Fruit fly (Drosophila melanogaster) whole organism, embryonic: ENCODE measurements around the gene Gem2.
A peak's percentile ranks its signal among the peaks of the same experiment; 100 is the strongest.

Source experiments
- Adf1 ChIP-seq: fragments of 200-800 bp; sonication (Bioruptor generic); IDR thresholded peaks from 2 replicates; pipeline ENCODE4 v1.3.6; 2022; ENCODE audit warnings: missing biosample characterization, missing genetic modification characterization
- Aef1 ChIP-seq: fragments of 200-800 bp; sonication (Bioruptor generic); IDR thresholded peaks from 3 replicates; pipeline ENCODE4 v1.3.6; 2022; ENCODE audit warnings: missing biosample characterization, missing genetic modification characterization
- Atf6 ChIP-seq: fragments of 200-800 bp; sonication (Bioruptor generic); IDR thresholded peaks from 2 replicates; pipeline ENCODE4 v1.3.6; 2022; ENCODE audit warnings: missing biosample characterization, missing genetic modification characterization
- Bgb ChIP-seq: fragments of 200-800 bp; sonication (Bioruptor generic); IDR thresholded peaks from 2 replicates; pipeline ENCODE4 v1.3.6; 2022; ENCODE audit warnings: missing biosample characterization, missing genetic modification characterization; ENCODE audit not compliant: partially characterized antibody
- CG10431 ChIP-seq: fragments of 200-800 bp; sonication (Bioruptor generic); optimal IDR thresholded peaks from 3 replicates; lab custom pipeline; 2018; ENCODE audit warnings: missing biosample characterization, mild to moderate bottlenecking, missing genetic modification characterization
- CG10543 ChIP-seq: fragments of 200-800 bp; sonication (Bioruptor generic); optimal IDR thresholded peaks from 3 replicates; lab custom pipeline; 2017; ENCODE audit warnings: missing biosample characterization, mild to moderate bottlenecking, missing genetic modification characterization, moderate library complexity
- CG10979 ChIP-seq: fragments of 200-800 bp; sonication (Bioruptor generic); optimal IDR thresholded peaks from 2 replicates; lab custom pipeline; 2018; ENCODE audit warnings: missing biosample characterization, mild to moderate bottlenecking, missing genetic modification characterization, moderate library complexity
- CG11093 ChIP-seq: fragments of 200-800 bp; sonication (Bioruptor generic); IDR thresholded peaks from 3 replicates; pipeline ENCODE4 v1.3.6; 2022; ENCODE audit warnings: missing biosample characterization, missing genetic modification characterization
- CG14860 ChIP-seq: fragments of 200-800 bp; sonication (Bioruptor generic); IDR thresholded peaks from 3 replicates; pipeline ENCODE4 v1.3.6; 2022; ENCODE audit warnings: missing biosample characterization, missing genetic modification characterization; ENCODE audit not compliant: partially characterized antibody
- CG15514 ChIP-seq: fragments of 200-800 bp; sonication (Bioruptor generic); optimal IDR thresholded peaks from 3 replicates; lab custom pipeline; 2017; ENCODE audit warnings: missing biosample characterization, missing genetic modification characterization, mild to moderate bottlenecking, moderate library complexity, missing genetic modification reagents
- CG2678 ChIP-seq: fragments of 200-800 bp; sonication (Bioruptor generic); optimal IDR thresholded peaks from 3 replicates; lab custom pipeline; 2019; ENCODE audit warnings: missing biosample characterization, mild to moderate bottlenecking, missing genetic modification characterization, moderate library complexity
- CG3163 ChIP-seq: fragments of 200-800 bp; sonication (Bioruptor generic); optimal IDR thresholded peaks from 3 replicates; lab custom pipeline; 2016; ENCODE audit warnings: missing biosample characterization, missing genetic modification characterization
- CG32767 ChIP-seq: fragments of 200-800 bp; sonication (Bioruptor generic); IDR thresholded peaks from 2 replicates; pipeline ENCODE4 v1.3.6; 2022; ENCODE audit warnings: missing biosample characterization, missing genetic modification characterization
- CG3847 ChIP-seq: fragments of 200-800 bp; sonication (Bioruptor generic); IDR thresholded peaks from 2 replicates; pipeline ENCODE4 v1.3.6; 2022; ENCODE audit warnings: missing biosample characterization, missing genetic modification characterization
- CG5953 ChIP-seq: fragments of 200-800 bp; sonication (Bioruptor generic); IDR thresholded peaks from 2 replicates; pipeline ENCODE4 v1.3.6; 2022; ENCODE audit warnings: missing biosample characterization, missing genetic modification characterization
- CG6765 ChIP-seq: fragments of 200-800 bp; sonication (Bioruptor generic); optimal IDR thresholded peaks from 3 replicates; lab custom pipeline; 2017; ENCODE audit warnings: missing biosample characterization, mild to moderate bottlenecking, missing genetic modification characterization
- CG7745 ChIP-seq: fragments of 200-800 bp; sonication (Bioruptor generic); optimal IDR thresholded peaks from 2 replicates; lab custom pipeline; 2018; ENCODE audit warnings: missing biosample characterization, mild to moderate bottlenecking, missing genetic modification characterization, moderate library complexity
- CG9932 ChIP-seq: fragments of 200-800 bp; sonication (Bioruptor generic); IDR thresholded peaks from 2 replicates; pipeline ENCODE4 v1.3.6; 2022; ENCODE audit warnings: missing biosample characterization, missing genetic modification characterization
- Camta ChIP-seq: fragments of 200-800 bp; sonication (Bioruptor generic); optimal IDR thresholded peaks from 2 replicates; lab custom pipeline; 2016; ENCODE audit warnings: missing biosample characterization, missing genetic modification characterization
- Dbx ChIP-seq: fragments of 200-800 bp; sonication (Bioruptor generic); IDR thresholded peaks from 3 replicates; pipeline ENCODE4 v1.3.6; 2022; ENCODE audit warnings: missing biosample characterization, missing genetic modification characterization
- Deaf1 ChIP-seq: fragments of 200-800 bp; optimal IDR thresholded peaks from 3 replicates; lab custom pipeline; 2019; ENCODE audit warnings: missing biosample characterization, mild to moderate bottlenecking, missing genetic modification characterization, moderate library complexity
- Fer1 ChIP-seq: fragments of 200-800 bp; sonication (Bioruptor generic); optimal IDR thresholded peaks from 2 replicates; lab custom pipeline; 2017; ENCODE audit warnings: missing biosample characterization, mild to moderate bottlenecking, missing genetic modification characterization
- Hr39 ChIP-seq: fragments of >200 bp; optimal IDR thresholded peaks from 2 replicates; lab custom pipeline; 2017
- Hr78 ChIP-seq, 2 experiments: fragments of 200-800 bp in 1 of 2; fragments of >200 bp in 1 of 2; sonication (Bioruptor generic) in 1 of 2; optimal IDR thresholded peaks; 2 replicates each; lab custom pipeline; 2017 to 2019; ENCODE audit warnings: missing biosample characterization in 2 of 2, missing genetic modification characterization in 2 of 2, mild to moderate bottlenecking in 1 of 2, moderate library complexity in 1 of 2
- MBD-R2 ChIP-seq: fragments of 200-800 bp; sonication (Bioruptor generic); IDR thresholded peaks from 2 replicates; pipeline ENCODE4 v1.3.6; 2022; ENCODE audit warnings: missing biosample characterization, missing genetic modification characterization
- Opbp ChIP-seq: fragments of 200-800 bp; sonication (Bioruptor generic); IDR thresholded peaks from 3 replicates; pipeline ENCODE4 v1.3.6; 2022; ENCODE audit warnings: missing biosample characterization, missing genetic modification characterization; ENCODE audit not compliant: partially characterized antibody
- Six4 ChIP-seq: fragments of 200-800 bp; sonication (Bioruptor generic); optimal IDR thresholded peaks from 2 replicates; lab custom pipeline; 2016; ENCODE audit warnings: missing biosample characterization, missing genetic modification characterization
- Sry-β ChIP-seq: fragments of 200-800 bp; sonication (Bioruptor generic); optimal IDR thresholded peaks from 2 replicates; lab custom pipeline; 2018; ENCODE audit warnings: missing biosample characterization, mild to moderate bottlenecking, missing genetic modification characterization, moderate library complexity
- Vsx1 ChIP-seq: fragments of 200-800 bp; sonication (Bioruptor generic); optimal IDR thresholded peaks from 2 replicates; lab custom pipeline; 2017; ENCODE audit warnings: missing biosample characterization, mild to moderate bottlenecking, missing genetic modification characterization, missing genetic modification reagents
- abd-A ChIP-seq: fragments of 200-800 bp; sonication (Bioruptor generic); optimal IDR thresholded peaks from 3 replicates; lab custom pipeline; 2019; ENCODE audit warnings: missing biosample characterization, mild to moderate bottlenecking, missing genetic modification characterization, moderate library complexity
- disco-r ChIP-seq: fragments of 200-800 bp; sonication (Bioruptor generic); optimal IDR thresholded peaks from 2 replicates; lab custom pipeline; 2016; ENCODE audit warnings: missing biosample characterization, missing genetic modification characterization
- fd102C ChIP-seq: fragments of 200-800 bp; sonication (Bioruptor generic); optimal IDR thresholded peaks from 2 replicates; lab custom pipeline; 2018; ENCODE audit warnings: missing biosample characterization, mild to moderate bottlenecking, missing genetic modification characterization, moderate library complexity
- gce ChIP-seq: fragments of 200-800 bp; sonication (Bioruptor generic); IDR thresholded peaks from 3 replicates; pipeline ENCODE4 v1.3.6; 2022; ENCODE audit warnings: missing biosample characterization, missing genetic modification characterization
- ind ChIP-seq: fragments of 200-800 bp; sonication (Bioruptor generic); optimal IDR thresholded peaks from 3 replicates; lab custom pipeline; 2016; ENCODE audit warnings: missing biosample characterization, missing genetic modification characterization
- klu ChIP-seq: fragments of 200-800 bp; sonication (Bioruptor generic); IDR thresholded peaks from 2 replicates; pipeline ENCODE4 v1.3.6; 2022; ENCODE audit warnings: missing biosample characterization, missing genetic modification characterization
- lab ChIP-seq: fragments of 200-800 bp; sonication (Bioruptor generic); optimal IDR thresholded peaks from 3 replicates; lab custom pipeline; 2017; ENCODE audit warnings: missing biosample characterization, missing genetic modification characterization, mild to moderate bottlenecking, moderate library complexity, missing genetic modification reagents
- lbe ChIP-seq: fragments of 200-800 bp; sonication (Bioruptor generic); optimal IDR thresholded peaks from 2 replicates; lab custom pipeline; 2016; ENCODE audit warnings: missing biosample characterization, mild to moderate bottlenecking, missing genetic modification characterization
- onecut ChIP-seq: fragments of 200-800 bp; sonication (Bioruptor generic); IDR thresholded peaks from 2 replicates; pipeline ENCODE4 v1.3.6; 2022; ENCODE audit warnings: missing biosample characterization, missing genetic modification characterization
- ro ChIP-seq: fragments of 200-800 bp; sonication (Bioruptor generic); IDR thresholded peaks from 2 replicates; pipeline ENCODE4 v1.3.6; 2022; ENCODE audit warnings: missing biosample characterization, missing genetic modification characterization
- row ChIP-seq: fragments of 200-800 bp; sonication (Bioruptor generic); IDR thresholded peaks from 3 replicates; pipeline ENCODE4 v1.3.6; 2022; ENCODE audit warnings: missing biosample characterization, missing genetic modification characterization
- sens ChIP-seq: fragments of 200-800 bp; sonication (Bioruptor generic); peaks from one replicate; lab custom pipeline; 2016; ENCODE audit warnings: missing biosample characterization, missing genetic modification characterization
- seq ChIP-seq: fragments of 200-800 bp; sonication (Bioruptor generic); IDR thresholded peaks from 2 replicates; pipeline ENCODE4 v1.3.6; 2022; ENCODE audit warnings: missing biosample characterization, missing genetic modification characterization
- sisA ChIP-seq: fragments of 200-800 bp; sonication (Bioruptor generic); IDR thresholded peaks from 2 replicates; pipeline ENCODE4 v1.3.6; 2022; ENCODE audit warnings: missing biosample characterization, missing genetic modification characterization
- sna ChIP-seq: fragments of 200-800 bp; sonication (Bioruptor generic); IDR thresholded peaks from 2 replicates; pipeline ENCODE4 v1.3.6; 2022; ENCODE audit warnings: missing biosample characterization, missing genetic modification characterization; ENCODE audit not compliant: partially characterized antibody
- sr ChIP-seq: fragments of 200-800 bp; sonication (Bioruptor generic); IDR thresholded peaks from 3 replicates; pipeline ENCODE4 v1.3.6; 2022; ENCODE audit warnings: missing biosample characterization, missing genetic modification characterization
- tgo ChIP-seq: fragments of 200-800 bp; sonication (Bioruptor generic); IDR thresholded peaks from 3 replicates; pipeline ENCODE4 v1.3.6; 2022; ENCODE audit warnings: missing biosample characterization, missing genetic modification characterization
- unc-4 ChIP-seq: fragments of 200-800 bp; sonication (Bioruptor generic); IDR thresholded peaks from 2 replicates; pipeline ENCODE4 v1.3.6; 2022; ENCODE audit warnings: missing biosample characterization, missing genetic modification characterization; ENCODE audit not compliant: partially characterized antibody
- wek ChIP-seq: fragments of 200-800 bp; sonication (Bioruptor generic); optimal IDR thresholded peaks from 3 replicates; lab custom pipeline; 2018; ENCODE audit warnings: missing biosample characterization, mild to moderate bottlenecking, missing genetic modification characterization, moderate library complexity
- zfh2 ChIP-seq: fragments of 200-800 bp; sonication (Bioruptor generic); optimal IDR thresholded peaks from 2 replicates; lab custom pipeline; 2016; ENCODE audit warnings: missing biosample characterization, missing genetic modification characterization

The Gem2 gene

dm6 chr3L:19091423-19092124 is 8.6 kb downstream of the Gem2 start (continued):
- TF ChIP-seq fd102C (GFP tag; lab: Kevin White, UChicago), result no peak
- 0 out of 3 replicates have a peak, but pooled peaks have one; percentile 20 for TF ChIP-seq CG14860 (GFP tag; lab: Robert Waterston, UW)
- TF ChIP-seq Fer1 (GFP tag; lab: Kevin White, UChicago), result peak; percentile 14
- peak in 1 of 2 experiments; percentile 44 for TF ChIP-seq Hr78 (GFP tag; optimal IDR thresholded peaks at IDR 0.05; lab: Kevin White, UChicago)
- TF ChIP-seq sisA (GFP tag; lab: Robert Waterston, UW), result no peak
- TF ChIP-seq Sry-β (GFP tag; lab: Kevin White, UChicago), result no peak
- TF ChIP-seq sens (GFP tag; lab: Kevin White, UChicago), result peak; percentile 76
- no peak; the same call in 1 of the 2 replicates for TF ChIP-seq Atf6 (GFP tag; lab: Robert Waterston, UW)
- TF ChIP-seq Six4 (GFP tag; lab: Kevin White, UChicago), result no peak
- TF ChIP-seq lab (GFP tag; lab: Kevin White, UChicago), result peak; percentile 10
- TF ChIP-seq CG3163 (GFP tag; lab: Kevin White, UChicago), result no peak
- no peak for TF ChIP-seq Aef1 (GFP tag; lab: Robert Waterston, UW)
- TF ChIP-seq Adf1 (GFP tag; lab: Robert Waterston, UW), result peak; percentile 81
- TF ChIP-seq Dbx, result peak; percentile 51; the same call in 1 of the 3 replicates
- no peak for TF ChIP-seq row (GFP tag; lab: Robert Waterston, UW)
- TF ChIP-seq Bgb (GFP tag; lab: Robert Waterston, UW), result peak; percentile 27; the same call in 1 of the 2 replicates
- no peak for TF ChIP-seq wek (GFP tag; lab: Kevin White, UChicago)
- no peak for TF ChIP-seq zfh2
- TF ChIP-seq ind (GFP tag; lab: Kevin White, UChicago), result no peak
- TF ChIP-seq CG9932 (GFP tag; lab: Robert Waterston, UW), result peak; percentile 45
- TF ChIP-seq CG32767, result peak; percentile 85
- TF ChIP-seq CG7745 (tag; lab: Kevin White, UChicago), result no peak
- TF ChIP-seq CG10543 (GFP tag; lab: Kevin White, UChicago), result peak; percentile 87
- TF ChIP-seq CG2678, result no peak
- peak; percentile 40; the same call in 1 of the 2 replicates for TF ChIP-seq CG5953 (GFP tag; lab: Robert Waterston, UW)
- TF ChIP-seq CG3847 (GFP tag; lab: Robert Waterston, UW), result peak; percentile 24; the same call in 1 of the 2 replicates
- no peak for TF ChIP-seq MBD-R2 (GFP tag; lab: Robert Waterston, UW)
- peak; percentile 99 for TF ChIP-seq onecut (GFP tag; lab: Robert Waterston, UW)
- no peak for TF ChIP-seq ro (GFP tag; lab: Robert Waterston, UW)
- TF ChIP-seq CG11093 (GFP tag; lab: Robert Waterston, UW), result 0 out of 3 replicates have a peak, but pooled peaks have one; percentile 27
- peak; percentile 54; the same call in 1 of the 2 replicates for TF ChIP-seq seq (GFP tag; lab: Robert Waterston, UW)
- TF ChIP-seq tgo (GFP tag; lab: Robert Waterston, UW), result 0 out of 3 replicates have a peak, but pooled peaks have one; percentile 48
- TF ChIP-seq CG10979 (tag; lab: Kevin White, UChicago), result no peak
- TF ChIP-seq Deaf1 (tag; lab: Kevin White, UChicago), result peak; percentile 83
- TF ChIP-seq sna (GFP tag; lab: Robert Waterston, UW), result 0 out of 2 replicates have a peak, but pooled peaks have one; percentile 37
- TF ChIP-seq CG10431, result peak; percentile 4
- peak; percentile 25 for TF ChIP-seq CG6765 (GFP tag; lab: Kevin White, UChicago)
- no peak for TF ChIP-seq disco-r (GFP tag; lab: Kevin White, UChicago)
- no peak for TF ChIP-seq Camta (GFP tag; lab: Kevin White, UChicago)
- peak; percentile 98 for TF ChIP-seq sr (GFP tag; lab: Robert Waterston, UW)
- TF ChIP-seq Hr39 (lab: Kevin White, UChicago), result peak; percentile 29
- 0 out of 2 replicates have a peak, but pooled peaks have one; percentile 25 for TF ChIP-seq unc-4 (GFP tag; lab: Robert Waterston, UW)
- peak; percentile 23 for TF ChIP-seq CG15514 (GFP tag; lab: Kevin White, UChicago)
- TF ChIP-seq lbe (GFP tag; lab: Kevin White, UChicago), result peak; percentile 41
- TF ChIP-seq klu (GFP tag; lab: Robert Waterston, UW), result peak; percentile 29; the same call in 1 of the 2 replicates
- TF ChIP-seq Opbp (GFP tag; lab: Robert Waterston, UW), result 0 out of 3 replicates have a peak, but pooled peaks have one; percentile 41
- TF ChIP-seq gce (GFP tag; lab: Robert Waterston, UW), result peak; percentile 27; the same call in 1 of the 3 replicates
- no peak for TF ChIP-seq Vsx1 (GFP tag; lab: Kevin White, UChicago)
- peak; percentile 99 for TF ChIP-seq abd-A (tag; lab: Kevin White, UChicago)
